Worm (Caenorhabditis elegans): ENCODE results near the gene C50F7.6.

DNA sequence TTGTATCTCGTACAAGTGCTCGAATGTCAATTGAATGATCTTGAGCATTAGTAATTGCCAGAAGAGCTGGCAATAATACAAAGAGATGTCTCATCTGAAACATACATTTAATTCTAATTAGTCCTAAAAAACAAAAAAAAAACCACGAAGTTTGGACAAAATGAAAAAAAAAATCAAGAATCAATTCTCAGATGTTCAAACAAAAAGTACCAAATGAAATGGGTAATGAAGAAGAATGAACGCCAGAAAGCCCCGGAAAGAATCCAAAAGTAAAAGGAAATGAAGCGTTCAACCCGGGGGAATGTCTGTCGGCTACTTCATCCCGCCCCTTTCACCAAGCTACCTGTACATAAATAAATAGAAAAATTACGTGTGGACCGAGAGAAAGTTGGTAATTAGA, 5.1 kb downstream of the C50F7.6 start, which contains the start of gene F33D4.6:
- TF ChIP-seq lin-13 (tag; optimal IDR thresholded peaks at IDR 0.05), result no peak
- no peak for TF ChIP-seq M03D4.4 (tag; optimal IDR thresholded peaks at IDR 0.05)
- TF ChIP-seq drap-1 (GFP tag; optimal IDR thresholded peaks at IDR 0.05), result no peak
- no peak for TF ChIP-seq ztf-11 (tag; optimal IDR thresholded peaks at IDR 0.05)
- no peak for TF ChIP-seq ceh-43 (GFP tag; optimal IDR thresholded peaks at IDR 0.05)
- TF ChIP-seq nhr-28 (tag; optimal IDR thresholded peaks at IDR 0.05), result no peak
- TF ChIP-seq ces-1 (GFP tag; optimal IDR thresholded peaks at IDR 0.05), result no peak
- TF ChIP-seq unc-39 (tag; optimal IDR thresholded peaks at IDR 0.05), result no peak
- no peak for TF ChIP-seq snpc-4 (tag; optimal IDR thresholded peaks at IDR 0.05)
- TF ChIP-seq sem-2 (GFP tag; optimal IDR thresholded peaks at IDR 0.05), result no peak
